Fruit fly (Drosophila melanogaster): Measurements from ENCODE around the gene Bruce.

Bruce gene

DNA sequence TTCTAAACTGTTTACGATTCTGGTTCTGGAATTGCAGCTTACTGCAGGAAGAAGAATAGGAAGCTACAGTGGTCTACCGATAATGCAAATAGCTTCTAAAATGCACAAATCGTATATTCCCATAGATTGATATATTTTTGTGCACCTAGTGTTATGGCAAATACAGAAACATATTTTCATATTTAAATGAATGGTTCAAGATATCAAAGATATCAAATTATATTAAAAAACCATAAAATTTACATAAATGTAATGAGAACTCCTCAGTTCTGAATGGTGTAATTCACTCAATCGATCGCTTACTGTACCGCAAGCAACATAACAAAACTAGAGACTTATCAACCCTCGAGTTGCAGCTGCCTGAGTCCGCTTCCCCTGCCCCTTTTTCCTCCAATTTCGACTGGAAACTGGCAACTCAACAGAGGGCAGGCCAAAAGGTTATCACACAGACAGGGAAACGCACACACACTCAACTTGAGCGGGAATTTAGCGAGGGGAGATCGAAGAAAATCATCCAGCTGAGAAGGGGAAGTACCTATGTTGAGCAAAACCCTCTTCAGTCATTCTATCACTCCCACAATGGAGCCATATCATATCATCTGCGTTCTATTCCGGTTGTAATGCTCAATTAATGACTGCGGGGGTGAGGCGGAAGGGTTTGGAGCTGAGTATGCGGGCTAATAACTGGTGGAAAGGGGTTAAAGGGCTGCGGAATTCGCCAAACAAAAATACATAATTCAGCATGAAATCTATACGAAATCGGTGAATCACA lies 23.0 kb upstream of the Bruce start:
- TF ChIP-seq achi (GFP tag; optimal IDR thresholded peaks at IDR 0.05) (peak; percentile 25), salr (GFP tag; optimal IDR thresholded peaks at IDR 0.05) (no peak), CG3032 (tag; optimal IDR thresholded peaks at IDR 0.05) (peak; percentile 41), CG34406 (GFP tag; optimal IDR thresholded peaks at IDR 0.05) (peak; percentile 2), esn (GFP tag; optimal IDR thresholded peaks at IDR 0.05) (peak; percentile 43), Lpt (GFP tag; optimal IDR thresholded peaks at IDR 0.05) (no peak), Ets21C (GFP tag; optimal IDR thresholded peaks at IDR 0.05) (no peak), OdsH (GFP tag; optimal IDR thresholded peaks at IDR 0.05) (peak; percentile 37), Hr4 (GFP tag; optimal IDR thresholded peaks at IDR 0.05) (peak; percentile 5), svp (GFP tag) (peak; percentile 88), fkh (GFP tag; optimal IDR thresholded peaks at IDR 0.05) (no peak), CG7368 (GFP tag; optimal IDR thresholded peaks at IDR 0.05) (no peak), Eip75B (GFP tag; optimal IDR thresholded peaks at IDR 0.05) (peak; percentile 38), CG6808 (GFP tag; optimal IDR thresholded peaks at IDR 0.05) (no peak), Sox102F (GFP tag; optimal IDR thresholded peaks at IDR 0.05) (peak; percentile 21), Hr38 (GFP tag; optimal IDR thresholded peaks at IDR 0.05) (no peak), CG11902 (GFP tag; optimal IDR thresholded peaks at IDR 0.05) (no peak), CG4318 (GFP tag; optimal IDR thresholded peaks at IDR 0.05) (no peak), CG8119 (GFP tag; IDR thresholded peaks at IDR 0.05) (no peak), CG6163 (GFP tag; IDR thresholded peaks at IDR 0.05) (no peak), Hr39 (GFP tag; optimal IDR thresholded peaks at IDR 0.05) (peak; percentile 25), CG8319 (GFP tag; optimal IDR thresholded peaks at IDR 0.05) (no peak), dsx (GFP tag; optimal IDR thresholded peaks at IDR 0.05; ENCODE audit: poor library complexity, severe bottlenecking) (no peak), Ets96B (tag; optimal IDR thresholded peaks at IDR 0.05) (peak; percentile 41), acj6 (GFP tag; optimal IDR thresholded peaks at IDR 0.05) (peak; percentile 27), CG6276 (GFP tag; optimal IDR thresholded peaks at IDR 0.05) (no peak), topi (GFP tag; optimal IDR thresholded peaks at IDR 0.05) (peak; percentile 5), CG8632 (GFP tag; optimal IDR thresholded peaks at IDR 0.05) (no peak), CG9139 (GFP tag; optimal IDR thresholded peaks at IDR 0.05) (no peak), CG10669 (GFP tag; optimal IDR thresholded peaks at IDR 0.05) (peak; percentile 36), lz (GFP tag; optimal IDR thresholded peaks at IDR 0.05) (peak; percentile 3), net (GFP tag; optimal IDR thresholded peaks at IDR 0.05) (no peak), Sox14 (GFP tag; optimal IDR thresholded peaks at IDR 0.05) (peak; percentile 6), CG3919 (GFP tag; optimal IDR thresholded peaks at IDR 0.05) (peak; percentile 43), CG6854 (GFP tag; optimal IDR thresholded peaks at IDR 0.05) (no peak), CG31627 (GFP tag; optimal IDR thresholded peaks at IDR 0.05) (peak; percentile 15), Smox (GFP tag; optimal IDR thresholded peaks at IDR 0.05) (peak; percentile 27), CG11762 (GFP tag; optimal IDR thresholded peaks at IDR 0.05; ENCODE audit: insufficient read depth) (no peak), Gug (GFP tag; IDR thresholded peaks at IDR 0.05) (no peak), fd85E (GFP tag; optimal IDR thresholded peaks at IDR 0.05) (no peak), vri (GFP tag; optimal IDR thresholded peaks at IDR 0.05) (no peak), fd59A (GFP tag; optimal IDR thresholded peaks at IDR 0.05) (peak; percentile 5), eg (GFP tag; IDR thresholded peaks at IDR 0.05) (no peak), CG32006 (GFP tag; optimal IDR thresholded peaks at IDR 0.05) (peak; percentile 38), spab (GFP tag; optimal IDR thresholded peaks at IDR 0.05) (no peak), CG6792 (GFP tag; optimal IDR thresholded peaks at IDR 0.05) (peak; percentile 12), CG11294 (GFP tag; IDR thresholded peaks at IDR 0.05) (no peak), CG16779 (tag; optimal IDR thresholded peaks at IDR 0.05) (no peak), CG10631 (GFP tag; optimal IDR thresholded peaks at IDR 0.05) (peak; percentile 43), Blimp-1 (GFP tag; optimal IDR thresholded peaks at IDR 0.05) (no peak), Sox15 (GFP tag; optimal IDR thresholded peaks at IDR 0.05) (no peak)

Data from whole organism, prepupa.